Fruit fly (Drosophila melanogaster): ENCODE results near the gene exex.
A peak's percentile ranks its signal among the peaks of the same experiment; 100 is the strongest.

exex gene

DNA sequence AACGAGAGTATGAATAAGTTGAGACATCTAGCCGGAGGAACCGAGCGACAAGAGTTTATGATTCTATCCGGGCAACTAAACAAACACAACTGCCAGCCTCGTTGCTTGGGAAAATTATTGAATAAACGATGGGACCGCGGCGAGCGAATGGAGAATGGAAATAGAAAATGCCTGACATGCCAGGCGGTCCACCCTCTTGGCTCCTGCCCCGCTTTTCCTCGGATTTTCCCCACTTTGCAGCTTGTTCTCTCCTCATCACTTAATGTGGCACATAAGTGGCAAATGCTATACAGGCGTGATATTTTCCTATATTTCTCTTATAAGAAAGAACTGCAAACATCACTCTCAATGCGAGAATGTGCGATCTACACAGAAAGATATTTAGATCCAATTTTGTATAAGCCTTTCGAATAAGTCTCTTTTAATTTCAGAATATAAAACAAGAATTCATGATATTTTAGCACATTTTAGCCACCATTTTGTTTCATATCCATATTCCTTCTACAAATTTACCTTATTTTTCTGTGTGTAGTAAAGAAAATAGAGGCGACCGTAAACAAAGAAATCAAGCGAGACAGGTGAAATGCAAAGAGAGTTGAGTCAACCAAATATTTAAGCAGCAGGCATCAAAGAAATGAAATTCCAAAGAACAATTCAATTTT, 44.4 kb upstream of the exex start (continued):
- peak; percentile 76 for TF ChIP-seq Abd-B (GFP tag; optimal IDR thresholded peaks at IDR 0.05)
- TF ChIP-seq CG7963 (GFP tag; IDR thresholded peaks at IDR 0.05; ENCODE audit: partially characterized antibody): no peak
- peak; percentile 77 for TF ChIP-seq CG10431 (GFP tag; optimal IDR thresholded peaks at IDR 0.05)
- TF ChIP-seq dmrt11E (tag; optimal IDR thresholded peaks at IDR 0.05): peak; percentile 90
- peak; percentile 61; the same call in 1 of the 2 replicates for TF ChIP-seq E2f2 (GFP tag; IDR thresholded peaks at IDR 0.05)
- TF ChIP-seq CG30403 (GFP tag; optimal IDR thresholded peaks at IDR 0.05): peak; percentile 80
- peak; percentile 73 for TF ChIP-seq Dad (GFP tag; optimal IDR thresholded peaks at IDR 0.05)
- peak; percentile 65 for TF ChIP-seq ro (GFP tag; IDR thresholded peaks at IDR 0.05)
- no peak for TF ChIP-seq CG2129 (GFP tag; IDR thresholded peaks at IDR 0.05; ENCODE audit: partially characterized antibody)
- peak; percentile 91 for TF ChIP-seq CG8924 (tag; optimal IDR thresholded peaks at IDR 0.05)
- TF ChIP-seq kah (GFP tag; optimal IDR thresholded peaks at IDR 0.05): peak; percentile 75
- peak; percentile 72; the same call in 2 of the 3 replicates for TF ChIP-seq CG7357 (GFP tag; IDR thresholded peaks at IDR 0.05)
- TF ChIP-seq CG10366 (GFP tag; IDR thresholded peaks at IDR 0.05): no peak; the same call in 1 of the 2 replicates
- TF ChIP-seq Dip3 (GFP tag; optimal IDR thresholded peaks at IDR 0.05): peak; percentile 75
- peak; percentile 69 for TF ChIP-seq CG9609 (GFP tag; optimal IDR thresholded peaks at IDR 0.05)
- peak; percentile 94 for TF ChIP-seq CG17829 (tag; optimal IDR thresholded peaks at IDR 0.05)
- peak; percentile 64 for TF ChIP-seq Kr (GFP tag; optimal IDR thresholded peaks at IDR 0.05)
- TF ChIP-seq Bgb (GFP tag; IDR thresholded peaks at IDR 0.05; ENCODE audit: partially characterized antibody): no peak
- TF ChIP-seq CG12769 (tag; optimal IDR thresholded peaks at IDR 0.05): peak; percentile 90
- peak; percentile 64; the same call in 1 of the 2 replicates for TF ChIP-seq peb (GFP tag; IDR thresholded peaks at IDR 0.05)
- TF ChIP-seq MESR4 (GFP tag; optimal IDR thresholded peaks at IDR 0.05): peak; percentile 7
- TF ChIP-seq CG10654 (GFP tag; optimal IDR thresholded peaks at IDR 0.05): peak; percentile 75
- peak; percentile 56; the same call in 2 of the 4 replicates for TF ChIP-seq Gug (GFP tag; IDR thresholded peaks at IDR 0.05)
- no peak for TF ChIP-seq knrl (GFP tag; IDR thresholded peaks at IDR 0.05; ENCODE audit: partially characterized antibody)
- TF ChIP-seq chif (GFP tag; optimal IDR thresholded peaks at IDR 0.05): peak; percentile 87 to 89
- TF ChIP-seq ham (GFP tag; IDR thresholded peaks at IDR 0.05): 0 out of 2 replicates have a peak, but pooled peaks have one; percentile 25
- TF ChIP-seq hb (GFP tag; IDR thresholded peaks at IDR 0.05; ENCODE audit: partially characterized antibody): no peak
- TF ChIP-seq mld (GFP tag; IDR thresholded peaks at IDR 0.05; ENCODE audit: partially characterized antibody): no peak
- TF ChIP-seq Dfd (GFP tag; optimal IDR thresholded peaks at IDR 0.05): no peak
- peak; percentile 88 for TF ChIP-seq CG10147 (GFP tag; optimal IDR thresholded peaks at IDR 0.05)
- peak; percentile 91 for TF ChIP-seq CG2202 (tag; optimal IDR thresholded peaks at IDR 0.05)
- TF ChIP-seq CG4707 (GFP tag; optimal IDR thresholded peaks at IDR 0.05): peak; percentile 84
- TF ChIP-seq Jarid2 (GFP tag; optimal IDR thresholded peaks at IDR 0.05): peak; percentile 48
- no peak for TF ChIP-seq bbx (GFP tag; IDR thresholded peaks at IDR 0.05; ENCODE audit: partially characterized antibody)
- TF ChIP-seq Chrac-16 (GFP tag; optimal IDR thresholded peaks at IDR 0.05): peak; percentile 78
- TF ChIP-seq esg (GFP tag; conservative IDR thresholded peaks at IDR 0.05): peak; percentile 73
- TF ChIP-seq gem (tag; optimal IDR thresholded peaks at IDR 0.05): peak; percentile 92
- TF ChIP-seq HLH54F (GFP tag; optimal IDR thresholded peaks at IDR 0.05): peak; percentile 72
- TF ChIP-seq hkb (optimal IDR thresholded peaks at IDR 0.05): no peak
- TF ChIP-seq hkb (GFP tag; IDR thresholded peaks at IDR 0.05): peak; percentile 86
- 0 out of 2 replicates have a peak, but pooled peaks have one; percentile 42 for TF ChIP-seq gt (GFP tag; IDR thresholded peaks at IDR 0.05)
- peak; percentile 43 for TF ChIP-seq Ets97D (GFP tag; optimal IDR thresholded peaks at IDR 0.05)
- TF ChIP-seq chm (GFP tag; IDR thresholded peaks at IDR 0.05): peak; percentile 88
- peak; percentile 67 for TF ChIP-seq CG30431 (GFP tag; optimal IDR thresholded peaks at IDR 0.05)
- peak; percentile 7; the same call in 1 of the 2 replicates for TF ChIP-seq cas (GFP tag; IDR thresholded peaks at IDR 0.05)
- TF ChIP-seq Ptx1 (GFP tag; IDR thresholded peaks at IDR 0.05): peak; percentile 82
- peak; percentile 86 for TF ChIP-seq dysf (GFP tag; IDR thresholded peaks at IDR 0.05)
- no peak for TF ChIP-seq Hey (tag; optimal IDR thresholded peaks at IDR 0.05)
- TF ChIP-seq MBD-R2 (GFP tag; IDR thresholded peaks at IDR 0.05): peak; percentile 54; the same call in 1 of the 2 replicates

Data from whole organism, embryonic.